Worm (Caenorhabditis elegans) whole organism, midembryonic: Measurements from ENCODE around the gene F44B9.10.

Experiments
- T22C8.4 ChIP-seq: fragments of 200-800 bp; sonication (Bioruptor generic); IDR thresholded peaks from 2 replicates; pipeline ENCODE4 v1.3.6; 2022; ENCODE audit warnings: missing genetic modification characterization, missing compliant biosample characterization
- cog-1 ChIP-seq: sonication (generic microtip); optimal IDR thresholded peaks from 2 replicates; lab custom pipeline; 2016; ENCODE audit warnings: missing genetic modification characterization, missing compliant biosample characterization
- flt-1 ChIP-seq: fragments of 200-800 bp; sonication (Bioruptor generic); IDR thresholded peaks from 2 replicates; pipeline ENCODE4 v1.3.6; 2022; ENCODE audit warnings: missing genetic modification characterization, missing compliant biosample characterization
- klf-2 ChIP-seq: fragments of 200-800 bp; sonication (Bioruptor generic); conservative IDR thresholded peaks from 2 replicates; pipeline ENCODE4 v1.3.6; 2022; ENCODE audit warnings: missing genetic modification reagents, missing genetic modification characterization, missing compliant biosample characterization
- med-1 ChIP-seq: sonication (generic microtip); optimal IDR thresholded peaks from 2 replicates; lab custom pipeline; 2017; ENCODE audit warnings: missing genetic modification characterization, mild to moderate bottlenecking, missing compliant biosample characterization, antibody characterized with exemption, missing genetic modification reagents; ENCODE audit not compliant: insufficient read depth
- ref-1 ChIP-seq: fragments of 200-800 bp; sonication (Bioruptor generic); conservative IDR thresholded peaks from 2 replicates; pipeline ENCODE4 v1.3.6; 2022; ENCODE audit warnings: missing genetic modification reagents, missing genetic modification characterization, missing compliant biosample characterization
- tab-1 ChIP-seq: fragments of 200-800 bp; sonication (Bioruptor generic); IDR thresholded peaks from 2 replicates; pipeline ENCODE4 v1.3.6; 2022; ENCODE audit warnings: missing genetic modification characterization, missing compliant biosample characterization
- ztf-23 ChIP-seq: fragments of 200-800 bp; sonication (Bioruptor generic); IDR thresholded peaks from 2 replicates; pipeline ENCODE4 v1.3.6; 2022; ENCODE audit warnings: missing genetic modification reagents, missing genetic modification characterization, missing compliant biosample characterization
- ztf-29 ChIP-seq: fragments of 200-800 bp; sonication (Bioruptor generic); IDR thresholded peaks from 2 replicates; pipeline ENCODE4 v1.3.6; 2022; ENCODE audit warnings: missing genetic modification reagents, missing genetic modification characterization, missing compliant biosample characterization

ce11 chrIII:8017053-8017452, 16.4 kb downstream of the F44B9.10 start:
- TF ChIP-seq med-1 (GFP tag; lab: Kevin White, UChicago) (no peak), flt-1 (no peak), cog-1 (tag; lab: Kevin White, UChicago) (no peak), ztf-29 (GFP tag; lab: Robert Waterston, UW) (no peak), tab-1 (GFP tag; lab: Robert Waterston, UW) (no peak), ref-1 (GFP tag; lab: Robert Waterston, UW) (no peak), klf-2 (GFP tag; lab: Robert Waterston, UW) (no peak), ztf-23 (no peak), T22C8.4 (GFP tag; lab: Robert Waterston, UW) (no peak)
